Worm (Caenorhabditis elegans) whole organism, L4/young adult: ENCODE measurements around the gene ZK418.6.
A peak's percentile ranks its signal among the peaks of the same experiment; 100 is the strongest.

Experiments used
- W03F9.2 ChIP-seq: fragments of 150-350 bp; optimal IDR thresholded peaks from 2 replicates; lab custom pipeline; 2014; ENCODE audit warnings: missing biosample characterization, missing genetic modification characterization
- dao-5 ChIP-seq: sonication (generic microtip); optimal IDR thresholded peaks from 2 replicates; lab custom pipeline; 2016; ENCODE audit warnings: missing genotype, missing genetic modification characterization, moderate library complexity, missing compliant biosample characterization
- him-1 ChIP-seq: sonication (generic microtip); optimal IDR thresholded peaks from 2 replicates; lab custom pipeline; 2016; ENCODE audit warnings: missing genotype, missing genetic modification reagents, missing genetic modification characterization, missing compliant biosample characterization

ZK418.6 gene

DNA sequence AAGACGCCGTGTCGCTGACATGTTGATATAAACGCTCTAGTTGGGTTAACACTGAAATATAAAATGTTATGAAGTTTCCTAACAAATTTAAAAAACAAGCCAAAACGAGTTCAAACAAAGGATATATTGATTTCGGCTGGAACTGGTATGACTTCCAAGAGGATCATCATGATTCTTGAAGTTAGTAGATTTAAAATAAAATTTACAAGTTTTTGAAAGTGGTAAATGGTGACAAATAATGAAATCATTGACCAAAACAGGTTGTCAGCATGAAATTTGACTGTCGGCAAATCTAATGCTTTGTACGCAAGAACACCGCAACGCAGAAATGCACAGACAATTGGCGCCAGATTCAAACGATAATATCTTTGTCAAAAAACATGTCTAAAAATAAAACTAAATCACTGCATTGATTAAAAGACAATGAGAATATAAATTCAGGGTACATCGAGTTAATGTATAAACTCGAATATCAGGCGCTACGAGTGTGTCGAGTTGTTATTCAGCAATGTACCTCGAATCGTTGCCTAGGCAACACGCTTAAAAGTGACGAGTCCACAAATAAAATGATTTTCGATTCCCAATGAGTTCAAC lies 10.0 kb downstream of the ZK418.6 start, which contains the start of the genes ubc-18 and R01H2.8:
ubc-18 (minus strand) TSS at position 51 of the 594 bp plus-strand sequence.
R01H2.8 (plus strand) TSS at position 544 of the 594 bp plus-strand sequence.
- no peak for TF ChIP-seq dao-5
- TF ChIP-seq him-1: no peak
- peak; percentile 34 for TF ChIP-seq W03F9.2 (tag; lab: Kevin White, UChicago)

ce11 chrIII:7067385-7067896 lies 11.2 kb downstream of the ZK418.6 start, which contains the start of gene ger-1:
TSS of gene ger-1 (minus strand) at chrIII:7067477.
- TF ChIP-seq dao-5: no peak

DNA sequence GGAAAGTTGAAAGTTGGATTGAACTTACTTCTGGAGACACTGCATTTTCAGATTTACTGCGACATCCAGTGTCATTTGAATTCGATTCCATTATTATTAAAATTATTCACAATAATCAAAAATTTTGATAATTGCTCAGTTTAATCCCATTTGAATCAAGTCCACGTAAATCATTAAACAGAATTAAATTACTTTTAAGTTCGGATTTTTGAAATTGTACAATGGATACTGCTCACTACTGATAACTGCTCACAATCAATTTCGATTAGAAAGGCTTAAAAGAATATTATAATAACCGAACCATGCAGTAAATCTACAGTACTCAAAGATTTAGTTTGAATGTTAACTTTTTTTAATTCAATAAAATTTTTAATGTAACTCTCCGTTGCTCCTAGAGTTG lies 14.5 kb downstream of the ZK418.6 start, which contains the start of gene R01H2.4:
R01H2.4 (minus strand) TSS at position 101 of the 400 bp plus-strand sequence.
- TF ChIP-seq him-1 (no peak), dao-5 (no peak), W03F9.2 (tag; lab: Kevin White, UChicago) (no peak)

- TF ChIP-seq W03F9.2 (tag; lab: Kevin White, UChicago): no peak
- no peak for TF ChIP-seq him-1
- TF ChIP-seq dao-5: no peak
Observed at ce11 chrIII:7063061-7063460, 15.6 kb downstream of the ZK418.6 start.

DNA sequence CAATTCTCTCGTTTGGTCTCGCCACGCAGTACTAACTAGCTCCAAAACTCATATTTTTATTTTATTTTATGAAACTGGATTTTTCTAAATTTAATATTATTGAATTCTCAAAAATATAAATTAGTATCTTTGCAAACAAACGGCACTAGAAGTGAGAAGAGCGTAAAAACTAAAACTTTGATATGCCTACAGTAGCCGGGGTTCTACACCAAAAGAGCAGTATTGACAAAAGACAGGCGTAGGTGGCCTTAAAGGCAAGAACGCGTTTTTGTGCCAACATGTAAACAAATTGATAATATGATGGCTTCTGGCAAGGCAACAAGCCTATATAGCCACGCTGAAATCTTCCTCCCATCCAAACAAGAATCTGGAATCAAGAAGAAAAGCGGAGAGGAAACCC lies 16.1 kb downstream of the ZK418.6 start, which contains the start of gene R01H2.1:
R01H2.1 (plus strand) TSS at position 301 of the 400 bp plus-strand sequence.
- TF ChIP-seq dao-5 (no peak), him-1 (no peak), W03F9.2 (tag; lab: Kevin White, UChicago) (no peak)

DNA sequence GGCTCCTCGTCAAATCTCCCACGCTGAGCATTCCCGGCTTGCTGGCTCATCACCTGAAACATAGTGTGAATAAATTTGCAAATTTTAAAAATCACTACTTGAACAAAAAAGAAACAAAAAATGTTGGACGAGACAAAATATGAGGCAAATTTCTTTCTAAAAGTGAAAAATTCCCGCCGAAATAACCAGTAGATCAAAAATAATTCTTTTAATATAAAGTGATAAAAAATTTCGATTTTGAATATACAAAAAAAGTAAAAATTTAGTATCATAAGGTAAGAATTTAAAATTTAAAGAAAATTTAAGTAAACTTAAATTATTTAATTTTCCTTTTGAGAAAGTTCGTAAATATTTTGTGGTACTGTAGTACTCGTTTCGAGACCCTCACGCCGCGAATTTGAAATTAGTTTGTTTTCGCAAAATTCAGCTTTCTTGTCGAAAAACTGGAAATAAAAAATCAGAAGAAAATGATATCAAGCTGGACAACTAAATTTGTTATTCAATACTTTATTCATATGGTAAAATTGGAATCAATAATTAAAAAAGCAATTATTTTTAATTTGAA lies 18.0 kb downstream of the ZK418.6 start, which contains the start of gene egg-2:
egg-2 (minus strand) TSS at position 53 of the 565 bp plus-strand sequence.
- TF ChIP-seq him-1 (no peak), dao-5 (no peak), W03F9.2 (tag; lab: Kevin White, UChicago) (no peak)

DNA sequence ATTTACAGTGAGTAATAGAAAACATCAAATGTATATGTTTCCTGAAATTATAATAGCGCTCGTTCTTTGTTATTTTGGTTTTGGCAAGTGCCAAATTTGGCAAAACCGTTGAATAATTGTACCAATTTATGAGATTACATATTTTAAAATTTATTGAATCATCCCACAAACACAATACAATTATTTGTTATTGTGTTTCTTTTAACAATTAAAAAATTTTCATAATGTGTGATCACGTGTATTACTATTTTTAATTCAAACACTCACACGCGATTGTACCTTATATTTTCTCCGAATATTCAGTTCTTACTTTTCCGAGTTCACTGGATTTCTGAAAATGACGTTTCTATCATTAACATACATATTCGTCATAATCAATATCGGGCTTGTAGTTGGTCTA lies 22.4 kb downstream of the ZK418.6 start, which contains the start of gene R01H2.2:
R01H2.2 (plus strand) TSS at position 301 of the 400 bp plus-strand sequence.
- TF ChIP-seq W03F9.2 (tag; lab: Kevin White, UChicago): no peak
- TF ChIP-seq dao-5: no peak
- TF ChIP-seq him-1: no peak

DNA sequence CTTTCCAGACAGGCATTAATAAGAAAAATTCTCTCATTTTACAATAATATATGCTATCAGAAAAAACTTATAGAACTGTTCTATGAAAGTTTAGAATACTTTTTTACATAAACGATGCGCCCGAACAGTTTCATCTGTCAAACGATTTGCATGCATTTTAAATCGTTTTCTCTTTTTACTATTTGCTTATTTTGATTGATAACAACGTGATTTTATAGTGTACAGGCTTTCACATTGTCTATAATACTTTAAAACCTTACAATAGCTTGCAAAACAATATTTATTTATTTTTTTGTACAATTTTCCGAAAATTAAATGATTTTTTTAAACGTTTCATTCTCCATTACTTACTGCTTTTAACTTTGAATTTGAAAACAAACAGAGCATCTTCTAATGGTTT lies 33.0 kb downstream of the ZK418.6 start, which contains the start of gene R01H2.7:
R01H2.7 (minus strand) TSS at position 101 of the 400 bp plus-strand sequence.
- TF ChIP-seq W03F9.2 (tag; lab: Kevin White, UChicago): no peak
- TF ChIP-seq dao-5: no peak
- no peak for TF ChIP-seq him-1

ce11 chrIII:7034252-7035223 lies 44.1 kb downstream of the ZK418.6 start:
- no peak for TF ChIP-seq him-1
- TF ChIP-seq W03F9.2 (tag; lab: Kevin White, UChicago): no peak
- no peak for TF ChIP-seq dao-5

ce11 chrIII:7032070-7032469 lies 46.6 kb downstream of the ZK418.6 start:
- no peak for TF ChIP-seq dao-5
- no peak for TF ChIP-seq W03F9.2 (tag; lab: Kevin White, UChicago)
- no peak for TF ChIP-seq him-1

ce11 chrIII:7030044-7030804 lies 48.4 kb downstream of the ZK418.6 start:
- peak; percentile 50 for TF ChIP-seq him-1
- no peak for TF ChIP-seq W03F9.2 (tag; lab: Kevin White, UChicago)

DNA sequence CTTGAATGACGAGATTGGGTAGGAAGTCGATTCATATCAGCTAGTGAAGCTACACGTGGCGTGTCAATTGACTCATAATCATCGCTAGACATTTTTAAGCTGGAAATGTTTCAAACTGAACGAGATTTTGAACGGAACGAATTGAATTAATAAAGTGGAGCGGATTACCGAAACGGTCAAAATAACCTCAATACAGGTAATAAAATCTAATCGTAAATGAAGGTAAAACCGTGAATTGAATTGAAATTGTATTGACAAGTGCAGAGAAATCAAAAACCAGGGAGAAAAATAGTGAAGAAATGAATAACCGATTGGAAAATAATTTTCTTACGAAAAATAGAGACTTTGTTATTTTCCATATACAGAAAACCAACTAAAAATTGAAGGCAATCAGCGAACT lies 49.5 kb downstream of the ZK418.6 start, which contains the start of gene cyk-1:
cyk-1 (minus strand) TSS at position 101 of the 400 bp plus-strand sequence.
- TF ChIP-seq W03F9.2 (tag; lab: Kevin White, UChicago): no peak
- TF ChIP-seq dao-5: no peak
- no peak for TF ChIP-seq him-1
